Fruit fly (Drosophila melanogaster): ENCODE data around the gene Rh6.
A peak's percentile ranks its signal among the peaks of the same experiment; 100 is the strongest.

Rh6 gene

dm6 chr3R:15482858-15483257, at the start of gene Rh6:
Rh6 (plus strand) TSS chr3R:15483158.
- TF ChIP-seq gem (tag; optimal IDR thresholded peaks at IDR 0.05) (no peak), insv (GFP tag; optimal IDR thresholded peaks at IDR 0.05) (no peak), CG14667 (GFP tag; IDR thresholded peaks at IDR 0.05) (no peak), rib (GFP tag; IDR thresholded peaks at IDR 0.05) (no peak), CG4730 (GFP tag; IDR thresholded peaks at IDR 0.05) (no peak), Mrtf (GFP tag; IDR thresholded peaks at IDR 0.05) (no peak), Spps (tag; optimal IDR thresholded peaks at IDR 0.05) (no peak), crc (GFP tag; optimal IDR thresholded peaks at IDR 0.05) (no peak), CG12071 (GFP tag; optimal IDR thresholded peaks at IDR 0.05) (no peak), CG16813 (GFP tag; IDR thresholded peaks at IDR 0.05; ENCODE audit: partially characterized antibody) (no peak), dysf (GFP tag; IDR thresholded peaks at IDR 0.05) (no peak), CG31365 (tag; optimal IDR thresholded peaks at IDR 0.05) (no peak), CG6175 (GFP tag; IDR thresholded peaks at IDR 0.05) (no peak), pb (GFP tag; optimal IDR thresholded peaks at IDR 0.05) (no peak), CG11398 (GFP tag; optimal IDR thresholded peaks at IDR 0.05) (no peak)

- TF ChIP-seq sisA (GFP tag; IDR thresholded peaks at IDR 0.05) (no peak), Xrp1 (GFP tag; IDR thresholded peaks at IDR 0.05) (no peak), Fer3 (tag; optimal IDR thresholded peaks at IDR 0.05) (no peak), CG6175 (GFP tag; IDR thresholded peaks at IDR 0.05) (0 out of 3 replicates have a peak, but pooled peaks have one; percentile 11), row (GFP tag; IDR thresholded peaks at IDR 0.05) (no peak), toy (GFP tag; IDR thresholded peaks at IDR 0.05) (no peak), CG4707 (GFP tag; optimal IDR thresholded peaks at IDR 0.05) (no peak), CG7745 (tag; optimal IDR thresholded peaks at IDR 0.05) (no peak), CG15269 (tag; optimal IDR thresholded peaks at IDR 0.05) (no peak), CG10274 (GFP tag; optimal IDR thresholded peaks at IDR 0.05) (no peak), Blimp-1 (GFP tag; optimal IDR thresholded peaks at IDR 0.05) (peak; percentile 88), Dek (tag; optimal IDR thresholded peaks at IDR 0.05) (no peak), CG8089 (GFP tag; optimal IDR thresholded peaks at IDR 0.05) (no peak), nau (GFP tag; optimal IDR thresholded peaks at IDR 0.05) (no peak), caup (GFP tag; optimal IDR thresholded peaks at IDR 0.05; ENCODE audit: severe bottlenecking) (no peak), CG9609 (GFP tag; optimal IDR thresholded peaks at IDR 0.05) (no peak), CG1602 (GFP tag; optimal IDR thresholded peaks at IDR 0.05) (no peak), CG8281 (tag; optimal IDR thresholded peaks at IDR 0.05) (no peak), scrt (GFP tag; optimal IDR thresholded peaks at IDR 0.05) (no peak), vvl (GFP tag; IDR thresholded peaks at IDR 0.05) (peak; percentile 31; the same call in 1 of the 2 replicates), CG10959 (GFP tag; IDR thresholded peaks at IDR 0.05) (no peak), Sry-β (GFP tag; optimal IDR thresholded peaks at IDR 0.05) (no peak), lmd (GFP tag; IDR thresholded peaks at IDR 0.05) (no peak), CG11247 (GFP tag; IDR thresholded peaks at IDR 0.05) (no peak), Atf6 (GFP tag; IDR thresholded peaks at IDR 0.05) (no peak), B-H2 (GFP tag; optimal IDR thresholded peaks at IDR 0.05) (no peak), trem (tag; optimal IDR thresholded peaks at IDR 0.05) (no peak), chinmo (GFP tag; IDR thresholded peaks at IDR 0.05; ENCODE audit: partially characterized antibody) (no peak), CG12744 (GFP tag; optimal IDR thresholded peaks at IDR 0.05) (no peak), CG10431 (GFP tag; optimal IDR thresholded peaks at IDR 0.05) (peak; percentile 79), BEAF-32 (GFP tag; optimal IDR thresholded peaks at IDR 0.05) (no peak), pum (GFP tag; optimal IDR thresholded peaks at IDR 0.05) (no peak), Fer2 (tag; optimal IDR thresholded peaks at IDR 0.05) (no peak), Abd-B (GFP tag; optimal IDR thresholded peaks at IDR 0.05) (no peak), pros (GFP tag; optimal IDR thresholded peaks at IDR 0.05) (no peak), Deaf1 (tag; optimal IDR thresholded peaks at IDR 0.05) (peak; percentile 19)
Observed at dm6 chr3R:15433340-15433945, 49.5 kb upstream of the Rh6 start.
